Fruit fly (Drosophila melanogaster) whole organism, embryonic: ENCODE data around the gene Kmn1.

ENCODE experiments used
- Blimp-1 ChIP-seq: fragments of 200-800 bp; sonication (Bioruptor generic); optimal IDR thresholded peaks from 3 replicates; lab custom pipeline; 2018; ENCODE audit warnings: missing biosample characterization, missing genetic modification characterization, mild to moderate bottlenecking, moderate library complexity, missing genetic modification reagents
- CG1024 ChIP-seq: fragments of 200-800 bp; sonication (Bioruptor generic); IDR thresholded peaks from 2 replicates; pipeline ENCODE4 v1.3.6; 2022; ENCODE audit warnings: missing biosample characterization, missing genetic modification characterization
- CG11093 ChIP-seq: fragments of 200-800 bp; sonication (Bioruptor generic); IDR thresholded peaks from 3 replicates; pipeline ENCODE4 v1.3.6; 2022; ENCODE audit warnings: missing biosample characterization, missing genetic modification characterization
- CG11398 ChIP-seq: fragments of 200-800 bp; sonication (Bioruptor generic); optimal IDR thresholded peaks from 2 replicates; lab custom pipeline; 2016; ENCODE audit warnings: missing biosample characterization, missing genetic modification characterization
- CG12155 ChIP-seq: fragments of 200-800 bp; sonication (Bioruptor generic); optimal IDR thresholded peaks from 3 replicates; lab custom pipeline; 2016; ENCODE audit warnings: missing biosample characterization, missing genetic modification characterization
- CG12659 ChIP-seq: fragments of 200-800 bp; sonication (Bioruptor generic); optimal IDR thresholded peaks from 3 replicates; lab custom pipeline; 2017; ENCODE audit warnings: mild to moderate bottlenecking, missing biosample characterization, missing genetic modification reagents, missing genetic modification characterization
- CG13296 ChIP-seq: fragments of 200-800 bp; sonication (Bioruptor generic); optimal IDR thresholded peaks from 3 replicates; lab custom pipeline; 2018; ENCODE audit warnings: missing biosample characterization, mild to moderate bottlenecking, missing genetic modification characterization
- CG1647 ChIP-seq: fragments of 200-800 bp; sonication (Bioruptor generic); optimal IDR thresholded peaks from 3 replicates; lab custom pipeline; 2016; ENCODE audit warnings: missing biosample characterization, missing genetic modification characterization
- CG17385 ChIP-seq: fragments of 200-800 bp; sonication (Bioruptor generic); optimal IDR thresholded peaks from 3 replicates; lab custom pipeline; 2018; ENCODE audit warnings: missing biosample characterization, mild to moderate bottlenecking, missing genetic modification characterization
- CG2116 ChIP-seq: fragments of 200-800 bp; sonication (Bioruptor generic); optimal IDR thresholded peaks from 3 replicates; lab custom pipeline; 2018; ENCODE audit warnings: missing biosample characterization, mild to moderate bottlenecking, missing genetic modification characterization
- CG2678 ChIP-seq: fragments of 200-800 bp; sonication (Bioruptor generic); optimal IDR thresholded peaks from 3 replicates; lab custom pipeline; 2019; ENCODE audit warnings: missing biosample characterization, mild to moderate bottlenecking, missing genetic modification characterization, moderate library complexity
- CG2889 ChIP-seq: fragments of 200-800 bp; sonication (Bioruptor generic); IDR thresholded peaks from 3 replicates; pipeline ENCODE4 v1.3.6; 2022; ENCODE audit warnings: missing biosample characterization, missing genetic modification characterization
- CG3726 ChIP-seq: fragments of 200-800 bp; sonication (Bioruptor generic); IDR thresholded peaks from 3 replicates; pipeline ENCODE4, ENCODE4 v1.3.6; 2022; ENCODE audit warnings: missing biosample characterization, missing genetic modification characterization
- CG4282 ChIP-seq: fragments of 200-800 bp; sonication (Bioruptor generic); optimal IDR thresholded peaks from 2 replicates; lab custom pipeline; 2016; ENCODE audit warnings: missing biosample characterization, missing genetic modification characterization
- CG7963 ChIP-seq: fragments of 200-800 bp; sonication (Bioruptor generic); IDR thresholded peaks from 3 replicates; pipeline ENCODE4 v1.3.6; 2022; ENCODE audit warnings: missing biosample characterization, missing genetic modification characterization; ENCODE audit not compliant: partially characterized antibody
- CG9797 ChIP-seq: fragments of 200-800 bp; sonication (Bioruptor generic); optimal IDR thresholded peaks from 3 replicates; lab custom pipeline; 2018; ENCODE audit warnings: missing biosample characterization, mild to moderate bottlenecking, missing genetic modification characterization
- D19A ChIP-seq: fragments of 200-800 bp; optimal IDR thresholded peaks from 3 replicates; lab custom pipeline; 2019; ENCODE audit warnings: missing biosample characterization, mild to moderate bottlenecking, missing genetic modification characterization, moderate library complexity
- D19B ChIP-seq: fragments of 200-800 bp; sonication (Bioruptor generic); optimal IDR thresholded peaks from 2 replicates; lab custom pipeline; 2017; ENCODE audit warnings: missing biosample characterization, mild to moderate bottlenecking, missing genetic modification characterization
- Drgx ChIP-seq: fragments of 200-800 bp; sonication (Bioruptor generic); IDR thresholded peaks from 2 replicates; pipeline ENCODE4 v1.3.6; 2022; ENCODE audit warnings: missing biosample characterization, missing genetic modification characterization
- Gsc ChIP-seq: fragments of 200-800 bp; sonication (Bioruptor generic); IDR thresholded peaks from 2 replicates; pipeline ENCODE4 v1.3.6; 2022; ENCODE audit warnings: missing biosample characterization, missing genetic modification characterization
- HLH54F ChIP-seq: fragments of 200-800 bp; sonication (Bioruptor generic); optimal IDR thresholded peaks from 3 replicates; lab custom pipeline; 2016; ENCODE audit warnings: missing biosample characterization, missing genetic modification characterization
- Hmr ChIP-seq: fragments of 200-800 bp; sonication (Bioruptor generic); optimal IDR thresholded peaks from 3 replicates; lab custom pipeline; 2017; ENCODE audit warnings: mild to moderate bottlenecking, missing biosample characterization, missing genetic modification reagents, missing genetic modification characterization
- Hr39 ChIP-seq: fragments of >200 bp; optimal IDR thresholded peaks from 2 replicates; lab custom pipeline; 2017
- Hr78 ChIP-seq, 2 experiments: fragments of 200-800 bp in 1 of 2; fragments of >200 bp in 1 of 2; sonication (Bioruptor generic) in 1 of 2; optimal IDR thresholded peaks; 2 replicates each; lab custom pipeline; 2017 to 2019; ENCODE audit warnings: missing biosample characterization in 2 of 2, missing genetic modification characterization in 2 of 2, mild to moderate bottlenecking in 1 of 2, moderate library complexity in 1 of 2
- MESR4 ChIP-seq: fragments of 200-800 bp; sonication (Bioruptor generic); optimal IDR thresholded peaks from 2 replicates; lab custom pipeline; 2018; ENCODE audit warnings: missing biosample characterization, mild to moderate bottlenecking, missing genetic modification characterization, moderate library complexity
- MTF-1 ChIP-seq: fragments of 200-800 bp; sonication (Bioruptor generic); optimal IDR thresholded peaks from 2 replicates; lab custom pipeline; 2018; ENCODE audit warnings: missing biosample characterization, mild to moderate bottlenecking, missing genetic modification characterization, borderline replicate concordance
- Myb ChIP-seq: fragments of 200-800 bp; sonication (Bioruptor generic); optimal IDR thresholded peaks from 2 replicates; lab custom pipeline; 2016; ENCODE audit warnings: missing biosample characterization, missing genetic modification characterization
- Nf-YA ChIP-seq: fragments of 200-800 bp; sonication (Bioruptor generic); IDR thresholded peaks from 2 replicates; pipeline ENCODE4 v1.3.6; 2022; ENCODE audit warnings: missing biosample characterization, missing genetic modification characterization
- Pdp1 ChIP-seq, 2 experiments: fragments of 200-800 bp; sonication (Bioruptor generic); optimal IDR thresholded peaks; 3 replicates each; lab custom pipeline; 2016; ENCODE audit warnings: missing biosample characterization in 2 of 2, missing genetic modification characterization in 2 of 2, mild to moderate bottlenecking in 1 of 2, moderate library complexity in 1 of 2
- Sin3A ChIP-seq: fragments of >200 bp; optimal IDR thresholded peaks from 2 replicates; lab custom pipeline; 2018
- Sox102F ChIP-seq: fragments of 200-800 bp; sonication (Bioruptor generic); optimal IDR thresholded peaks from 2 replicates; lab custom pipeline; 2018; ENCODE audit warnings: missing biosample characterization, mild to moderate bottlenecking, missing genetic modification characterization, moderate library complexity
- Taf1 ChIP-seq: fragments of 200-800 bp; sonication (Bioruptor generic); IDR thresholded peaks from 2 replicates; pipeline ENCODE4 v1.3.6; 2022; ENCODE audit warnings: missing biosample characterization, missing genetic modification characterization
- Usf ChIP-seq: fragments of 200-800 bp; sonication (Bioruptor generic); optimal IDR thresholded peaks from 2 replicates; lab custom pipeline; 2017; ENCODE audit warnings: missing genotype, missing biosample characterization, missing genetic modification characterization
- amos ChIP-seq: fragments of 200-800 bp; sonication (Bioruptor generic); IDR thresholded peaks from 2 replicates; pipeline ENCODE4 v1.3.6; 2022; ENCODE audit warnings: missing biosample characterization, missing genetic modification characterization; ENCODE audit not compliant: partially characterized antibody
- bcd ChIP-seq: fragments of 200-800 bp; sonication (Bioruptor generic); optimal IDR thresholded peaks from 2 replicates; lab custom pipeline; 2017; ENCODE audit warnings: missing biosample characterization, mild to moderate bottlenecking, missing genetic modification characterization
- bsh ChIP-seq, 2 experiments: fragments of 200-800 bp; sonication (Bioruptor generic); optimal IDR thresholded peaks; 2 replicates each; lab custom pipeline; 2017 to 2018; ENCODE audit warnings: mild to moderate bottlenecking in 2 of 2, missing biosample characterization in 2 of 2, missing genetic modification characterization in 2 of 2, moderate library complexity in 1 of 2
- cato ChIP-seq: fragments of 200-800 bp; sonication (Bioruptor generic); optimal IDR thresholded peaks from 2 replicates; lab custom pipeline; 2016; ENCODE audit warnings: missing biosample characterization, missing genetic modification characterization, borderline replicate concordance
- cwo ChIP-seq: fragments of 200-800 bp; sonication (Bioruptor generic); optimal IDR thresholded peaks from 3 replicates; lab custom pipeline; 2017; ENCODE audit warnings: missing biosample characterization, missing genetic modification characterization, mild to moderate bottlenecking, moderate library complexity, missing genetic modification reagents
- gem ChIP-seq: fragments of 200-800 bp; sonication (Bioruptor generic); optimal IDR thresholded peaks from 2 replicates; lab custom pipeline; 2019; ENCODE audit warnings: missing biosample characterization, mild to moderate bottlenecking, missing genetic modification characterization, moderate library complexity
- gt ChIP-seq: fragments of 200-800 bp; sonication (Bioruptor generic); IDR thresholded peaks from 2 replicates; pipeline ENCODE4 v1.3.6; 2022; ENCODE audit warnings: missing biosample characterization, missing genetic modification characterization
- inv ChIP-seq: fragments of 200-800 bp; sonication (Bioruptor generic); IDR thresholded peaks from 2 replicates; pipeline ENCODE4 v1.3.6; 2022; ENCODE audit warnings: missing biosample characterization, missing genetic modification characterization; ENCODE audit not compliant: partially characterized antibody
- pros ChIP-seq: fragments of 200-800 bp; sonication (Bioruptor generic); optimal IDR thresholded peaks from 3 replicates; lab custom pipeline; 2019; ENCODE audit warnings: missing biosample characterization, mild to moderate bottlenecking, missing genetic modification characterization, moderate library complexity
- sima ChIP-seq: fragments of 200-800 bp; sonication (Bioruptor generic); optimal IDR thresholded peaks from 2 replicates; lab custom pipeline; 2016; ENCODE audit warnings: missing biosample characterization, missing genetic modification characterization
- slp2 ChIP-seq: fragments of 200-800 bp; sonication (Bioruptor generic); optimal IDR thresholded peaks from 2 replicates; lab custom pipeline; 2016; ENCODE audit warnings: missing biosample characterization, missing genetic modification characterization
- so ChIP-seq: fragments of 200-800 bp; sonication (Bioruptor generic); IDR thresholded peaks from 3 replicates; pipeline ENCODE4 v1.3.6; 2022; ENCODE audit warnings: missing biosample characterization, missing genetic modification characterization
- sqz ChIP-seq: fragments of 200-800 bp; sonication (Bioruptor generic); optimal IDR thresholded peaks from 3 replicates; lab custom pipeline; 2018; ENCODE audit warnings: missing biosample characterization, mild to moderate bottlenecking, missing genetic modification characterization
- stc ChIP-seq: fragments of 200-800 bp; sonication (Bioruptor generic); IDR thresholded peaks from 2 replicates; pipeline ENCODE4 v1.3.6; 2022; ENCODE audit warnings: missing biosample characterization, missing genetic modification characterization
- zfh2 ChIP-seq: fragments of 200-800 bp; sonication (Bioruptor generic); optimal IDR thresholded peaks from 2 replicates; lab custom pipeline; 2016; ENCODE audit warnings: missing biosample characterization, missing genetic modification characterization

The Kmn1 gene

dm6 chrX:11521561-11522546, 50.4 kb downstream of the Kmn1 start (continued):
- no peak for TF ChIP-seq CG4282 (GFP tag; lab: Kevin White, UChicago)
- TF ChIP-seq CG12155 (GFP tag; lab: Kevin White, UChicago) = peak; percentile 57
- TF ChIP-seq Gsc = no peak
- TF ChIP-seq cato = no peak
- TF ChIP-seq gem (tag; lab: Kevin White, UChicago) = peak; percentile 85
- peak; percentile 76 for TF ChIP-seq sqz (GFP tag; lab: Kevin White, UChicago)
- no peak for TF ChIP-seq pros
- TF ChIP-seq Hmr = peak; percentile 49
- TF ChIP-seq D19A (tag; lab: Kevin White, UChicago) = peak; percentile 99
- TF ChIP-seq cwo (GFP tag; lab: Kevin White, UChicago) = peak; percentile 68
- peak; percentile 72; the same call in 1 of the 3 replicates for TF ChIP-seq so (GFP tag; lab: Robert Waterston, UW)
- peak; percentile 43 for TF ChIP-seq CG12659
- no peak for TF ChIP-seq Sin3A (lab: Kevin White, UChicago)
- TF ChIP-seq gt = no peak
- TF ChIP-seq CG17385 (GFP tag; lab: Kevin White, UChicago) = peak; percentile 62
- peak in 1 of 2 experiments; percentile 97 for TF ChIP-seq Hr78 (GFP tag; optimal IDR thresholded peaks at IDR 0.05; lab: Kevin White, UChicago)
- TF ChIP-seq CG9797 (GFP tag; lab: Kevin White, UChicago) = no peak
- TF ChIP-seq bcd (GFP tag; lab: Kevin White, UChicago) = peak; percentile 33
- no peak for TF ChIP-seq amos
- no peak for TF ChIP-seq CG11398 (GFP tag; lab: Kevin White, UChicago)
- TF ChIP-seq CG2678 (tag; lab: Kevin White, UChicago) = peak; percentile 84
- TF ChIP-seq CG11093 = peak; percentile 56; the same call in 1 of the 3 replicates
- no peak for TF ChIP-seq sima
- TF ChIP-seq Sox102F (GFP tag; lab: Kevin White, UChicago) = peak; percentile 82
- peak; percentile 69; the same call in 1 of the 2 replicates for TF ChIP-seq stc (GFP tag; lab: Robert Waterston, UW)
- TF ChIP-seq D19B (GFP tag; lab: Kevin White, UChicago) = peak; percentile 42
- TF ChIP-seq HLH54F = no peak
- TF ChIP-seq inv (GFP tag; lab: Robert Waterston, UW) = no peak
- TF ChIP-seq Myb = peak; percentile 13
- TF ChIP-seq Drgx (GFP tag; lab: Robert Waterston, UW) = peak; percentile 19; the same call in 1 of the 2 replicates
- TF ChIP-seq CG2116 (GFP tag; lab: Kevin White, UChicago) = no peak
- peak; percentile 74 for TF ChIP-seq Blimp-1 (GFP tag; lab: Kevin White, UChicago)
- TF ChIP-seq CG13296 = peak; percentile 41
- no peak for TF ChIP-seq CG1024 (GFP tag; lab: Robert Waterston, UW)
- no peak for TF ChIP-seq CG3726 (GFP tag; lab: Robert Waterston, UW)
- TF ChIP-seq Taf1 = no peak
- no peak for TF ChIP-seq Nf-YA (GFP tag; lab: Robert Waterston, UW)
- TF ChIP-seq Hr39 (lab: Kevin White, UChicago) = no peak
- 0 out of 3 replicates have a peak, but pooled peaks have one; percentile 36 for TF ChIP-seq CG2889 (GFP tag; lab: Robert Waterston, UW)
- TF ChIP-seq MESR4 (GFP tag; lab: Kevin White, UChicago) = no peak
- TF ChIP-seq zfh2 (GFP tag; lab: Kevin White, UChicago) = no peak
- no peak for TF ChIP-seq slp2
- TF ChIP-seq MTF-1 (GFP tag; lab: Kevin White, UChicago) = peak; percentile 28
- peak; percentile 41 to 59 for TF ChIP-seq Pdp1 (GFP tag; optimal IDR thresholded peaks at IDR 0.05; lab: Kevin White, UChicago)
- TF ChIP-seq CG1647 (GFP tag; lab: Kevin White, UChicago) = no peak
- TF ChIP-seq Usf (GFP tag; lab: Kevin White, UChicago) = no peak
- peak in 1 of 2 experiments; percentile 82 for TF ChIP-seq bsh (GFP tag; optimal IDR thresholded peaks at IDR 0.05; lab: Kevin White, UChicago)
- no peak for TF ChIP-seq CG7963 (GFP tag; lab: Robert Waterston, UW)
